Worm (Caenorhabditis elegans) whole organism, early embryonic: ENCODE measurements around the gene Y76B12C.3.

Experiments used
- B0310.2 ChIP-seq: sonication (generic microtip); optimal IDR thresholded peaks from 2 replicates; lab custom pipeline; 2016; ENCODE audit warnings: mild to moderate bottlenecking, missing genetic modification characterization, missing compliant biosample characterization
- F13C5.2 ChIP-seq: sonication (generic microtip); optimal IDR thresholded peaks from 2 replicates; lab custom pipeline; 2017; ENCODE audit warnings: mild to moderate bottlenecking, missing genetic modification characterization, inconsistent platforms, missing compliant biosample characterization
- aly-1 ChIP-seq: sonication (generic microtip); optimal IDR thresholded peaks from 2 replicates; lab custom pipeline; 2016; ENCODE audit warnings: missing genetic modification characterization, missing compliant biosample characterization
- ama-1 ChIP-seq: fragments of 150-350 bp; optimal IDR thresholded peaks from 2 replicates; lab custom pipeline; 2014
- ceh-13 ChIP-seq: fragments of 200-800 bp; sonication (Bioruptor generic); optimal IDR thresholded peaks from 2 replicates; lab custom pipeline; 2018; ENCODE audit warnings: mild to moderate bottlenecking, missing genetic modification characterization, missing compliant biosample characterization
- ceh-36 ChIP-seq: sonication (generic microtip); optimal IDR thresholded peaks from 2 replicates; lab custom pipeline; 2016; ENCODE audit warnings: missing genetic modification characterization, inconsistent platforms, missing compliant biosample characterization
- ets-7 ChIP-seq: sonication (generic microtip); optimal IDR thresholded peaks from 2 replicates; lab custom pipeline; 2016; ENCODE audit warnings: missing genotype, missing genetic modification characterization, missing compliant biosample characterization
- flt-1 ChIP-seq: fragments of 200-800 bp; sonication (Bioruptor generic); IDR thresholded peaks from 2 replicates; pipeline ENCODE4 v1.3.6; 2022; ENCODE audit warnings: missing genetic modification characterization, missing compliant biosample characterization
- hmbx-1 ChIP-seq: sonication (generic microtip); optimal IDR thresholded peaks from 2 replicates; lab custom pipeline; 2016; ENCODE audit warnings: mild to moderate bottlenecking, missing genetic modification characterization, missing compliant biosample characterization
- hmg-4 ChIP-seq: fragments of 200-800 bp; sonication (Bioruptor generic); optimal IDR thresholded peaks from 2 replicates; lab custom pipeline; 2018; ENCODE audit warnings: mild to moderate bottlenecking, missing genetic modification characterization, missing compliant biosample characterization
- hnd-1 ChIP-seq: sonication (generic microtip); optimal IDR thresholded peaks from 2 replicates; lab custom pipeline; 2016; ENCODE audit warnings: missing genetic modification characterization, missing compliant biosample characterization
- pes-1 ChIP-seq: fragments of 200-800 bp; sonication (Bioruptor generic); IDR thresholded peaks from 2 replicates; pipeline ENCODE4 v1.3.6; 2022; ENCODE audit warnings: missing genetic modification reagents, missing genetic modification characterization, missing compliant biosample characterization
- scrt-1 ChIP-seq: fragments of 200-800 bp; sonication (Bioruptor generic); IDR thresholded peaks from 2 replicates; pipeline ENCODE4 v1.3.6; 2022; ENCODE audit warnings: missing genetic modification characterization, missing compliant biosample characterization
- sea-1 ChIP-seq: fragments of 200-800 bp; sonication (Bioruptor generic); conservative IDR thresholded peaks from 2 replicates; pipeline ENCODE4 v1.3.6; 2022; ENCODE audit warnings: missing genetic modification characterization, missing compliant biosample characterization
- tbx-11 ChIP-seq: fragments of 200-800 bp; sonication (Bioruptor generic); IDR thresholded peaks from 2 replicates; pipeline ENCODE4 v1.3.6; 2022; ENCODE audit warnings: missing genetic modification characterization, missing compliant biosample characterization
- tbx-37 ChIP-seq: fragments of 200-800 bp; sonication (Bioruptor generic); conservative IDR thresholded peaks from 2 replicates; pipeline ENCODE4 v1.3.6; 2022; ENCODE audit warnings: missing genetic modification reagents, missing genetic modification characterization, missing compliant biosample characterization
- tra-4 ChIP-seq: sonication (generic microtip); optimal IDR thresholded peaks from 2 replicates; lab custom pipeline; 2017; ENCODE audit warnings: missing genetic modification characterization, missing compliant biosample characterization

Gene Y76B12C.3

ce11 chrIV:1973372-1973771 is at the start of gene Y76B12C.3:
Y76B12C.3 (plus strand) TSS chrIV:1973705.
- no peak for TF ChIP-seq aly-1 (tag; lab: Kevin White, UChicago)
- peak; percentile 2 for TF ChIP-seq F13C5.2

- TF ChIP-seq B0310.2 (tag; lab: Kevin White, UChicago) (no peak), scrt-1 (GFP tag; lab: Robert Waterston, UW) (no peak), tra-4 (tag; lab: Kevin White, UChicago) (no peak), sea-1 (GFP tag; lab: Robert Waterston, UW) (no peak), hmbx-1 (tag; lab: Kevin White, UChicago) (no peak)
Observed at ce11 chrIV:1923722-1924121, 49.8 kb upstream of the Y76B12C.3 start, which contains the start of gene denn-4. denn-4 (plus strand) TSS chrIV:1924001.

ce11 chrIV:1924178-1924577 is 49.3 kb upstream of the Y76B12C.3 start:
- TF ChIP-seq ceh-13 (GFP tag; lab: Kevin White, UChicago) (no peak), tra-4 (tag; lab: Kevin White, UChicago) (no peak), ama-1 (lab: Kevin White, UChicago) (no peak), B0310.2 (tag; lab: Kevin White, UChicago) (no peak), flt-1 (GFP tag; lab: Robert Waterston, UW) (no peak), tbx-11 (no peak), aly-1 (tag; lab: Kevin White, UChicago) (no peak), scrt-1 (GFP tag; lab: Robert Waterston, UW) (no peak), F13C5.2 (no peak), hnd-1 (tag; lab: Kevin White, UChicago) (no peak), ceh-36 (tag; lab: Kevin White, UChicago) (no peak), pes-1 (GFP tag; lab: Robert Waterston, UW) (no peak), ets-7 (tag; lab: Kevin White, UChicago) (no peak), tbx-37 (no peak), sea-1 (GFP tag; lab: Robert Waterston, UW) (no peak)

- no peak for TF ChIP-seq ama-1 (lab: Kevin White, UChicago)
- TF ChIP-seq scrt-1 (GFP tag; lab: Robert Waterston, UW): no peak
- TF ChIP-seq tra-4 (tag; lab: Kevin White, UChicago): no peak
- TF ChIP-seq B0310.2 (tag; lab: Kevin White, UChicago): no peak
- TF ChIP-seq hmg-4: no peak
- TF ChIP-seq sea-1 (GFP tag; lab: Robert Waterston, UW): no peak
- TF ChIP-seq hmbx-1 (tag; lab: Kevin White, UChicago): no peak
- no peak for TF ChIP-seq ceh-36 (tag; lab: Kevin White, UChicago)
- no peak for TF ChIP-seq ceh-13 (GFP tag; lab: Kevin White, UChicago)
- TF ChIP-seq tbx-37: no peak
- no peak for TF ChIP-seq ets-7 (tag; lab: Kevin White, UChicago)
- TF ChIP-seq aly-1 (tag; lab: Kevin White, UChicago): no peak
- no peak for TF ChIP-seq tbx-11
Observed at ce11 chrIV:1945200-1945599, 28.3 kb upstream of the Y76B12C.3 start.

ce11 chrIV:1947891-1948290 is 25.6 kb upstream of the Y76B12C.3 start, which contains the start of gene tsen-54:
tsen-54 (plus strand) TSS chrIV:1948191.
- TF ChIP-seq pes-1 (GFP tag; lab: Robert Waterston, UW) (no peak), B0310.2 (tag; lab: Kevin White, UChicago) (no peak), tbx-11 (no peak), ceh-13 (GFP tag; lab: Kevin White, UChicago) (no peak), hmg-4 (no peak), F13C5.2 (no peak), ceh-36 (tag; lab: Kevin White, UChicago) (no peak), flt-1 (GFP tag; lab: Robert Waterston, UW) (no peak), hmbx-1 (tag; lab: Kevin White, UChicago) (no peak), hnd-1 (tag; lab: Kevin White, UChicago) (no peak), tra-4 (tag; lab: Kevin White, UChicago) (no peak), tbx-37 (no peak), ama-1 (lab: Kevin White, UChicago) (no peak), scrt-1 (GFP tag; lab: Robert Waterston, UW) (no peak)

- TF ChIP-seq ceh-36 (tag; lab: Kevin White, UChicago): peak; percentile 91
Observed at ce11 chrIV:1949870-1950269, 23.6 kb upstream of the Y76B12C.3 start.

ce11 chrIV:1950617-1951016 is 22.9 kb upstream of the Y76B12C.3 start:
- 0 out of 2 replicates have a peak, but pooled peaks have one; percentile 29 for TF ChIP-seq sea-1 (GFP tag; lab: Robert Waterston, UW)

ce11 chrIV:1952312-1952711 is 21.2 kb upstream of the Y76B12C.3 start:
- TF ChIP-seq tbx-37 (no peak), tbx-11 (no peak), scrt-1 (GFP tag; lab: Robert Waterston, UW) (no peak), aly-1 (tag; lab: Kevin White, UChicago) (no peak), hmg-4 (no peak), F13C5.2 (no peak), hnd-1 (tag; lab: Kevin White, UChicago) (no peak), ceh-13 (GFP tag; lab: Kevin White, UChicago) (no peak), sea-1 (GFP tag; lab: Robert Waterston, UW) (no peak), tra-4 (tag; lab: Kevin White, UChicago) (no peak), flt-1 (GFP tag; lab: Robert Waterston, UW) (no peak), ama-1 (lab: Kevin White, UChicago) (no peak), ets-7 (tag; lab: Kevin White, UChicago) (no peak), B0310.2 (tag; lab: Kevin White, UChicago) (no peak), hmbx-1 (tag; lab: Kevin White, UChicago) (no peak), pes-1 (GFP tag; lab: Robert Waterston, UW) (no peak)
